Fruit fly (Drosophila melanogaster) whole organism, embryonic: ENCODE results near the gene CG2663.

ENCODE experiments used
- Awh ChIP-seq: fragments of 200-800 bp; sonication (Bioruptor generic); IDR thresholded peaks from 2 replicates; pipeline ENCODE4, ENCODE4 v1.3.6; 2022; ENCODE audit warnings: missing biosample characterization, missing genetic modification characterization
- BEAF-32 ChIP-seq: fragments of 200-800 bp; sonication (Bioruptor generic); optimal IDR thresholded peaks from 3 replicates; lab custom pipeline; 2017; ENCODE audit warnings: missing biosample characterization, missing genetic modification characterization, mild to moderate bottlenecking, moderate library complexity, missing genetic modification reagents
- CG10147 ChIP-seq: fragments of 200-800 bp; sonication (Bioruptor generic); optimal IDR thresholded peaks from 2 replicates; lab custom pipeline; 2019; ENCODE audit warnings: missing biosample characterization, mild to moderate bottlenecking, missing genetic modification characterization, moderate library complexity
- CG10366 ChIP-seq: fragments of 200-800 bp; sonication (Bioruptor generic); IDR thresholded peaks from 2 replicates; pipeline ENCODE4 v1.3.6; 2022; ENCODE audit warnings: missing biosample characterization, missing genetic modification characterization
- CG10565 ChIP-seq: fragments of 200-800 bp; sonication (Bioruptor generic); optimal IDR thresholded peaks from 3 replicates; lab custom pipeline; 2016; ENCODE audit warnings: missing biosample characterization, mild to moderate bottlenecking, missing genetic modification characterization
- CG12071 ChIP-seq: fragments of 200-800 bp; sonication (Bioruptor generic); optimal IDR thresholded peaks from 3 replicates; lab custom pipeline; 2018; ENCODE audit warnings: missing biosample characterization, mild to moderate bottlenecking, missing genetic modification characterization
- CG12769 ChIP-seq: fragments of 200-800 bp; sonication (Bioruptor generic); optimal IDR thresholded peaks from 2 replicates; lab custom pipeline; 2019; ENCODE audit warnings: missing biosample characterization, mild to moderate bottlenecking, missing genetic modification characterization, moderate library complexity
- CG13894 ChIP-seq: fragments of 200-800 bp; sonication (Bioruptor generic); optimal IDR thresholded peaks from 3 replicates; lab custom pipeline; 2018; ENCODE audit warnings: missing biosample characterization, mild to moderate bottlenecking, missing genetic modification characterization, moderate library complexity
- CG15514 ChIP-seq: fragments of 200-800 bp; sonication (Bioruptor generic); optimal IDR thresholded peaks from 3 replicates; lab custom pipeline; 2017; ENCODE audit warnings: missing biosample characterization, missing genetic modification characterization, mild to moderate bottlenecking, moderate library complexity, missing genetic modification reagents
- CG1647 ChIP-seq: fragments of 200-800 bp; sonication (Bioruptor generic); optimal IDR thresholded peaks from 3 replicates; lab custom pipeline; 2016; ENCODE audit warnings: missing biosample characterization, missing genetic modification characterization
- CG17568 ChIP-seq: fragments of 200-800 bp; sonication (Bioruptor generic); optimal IDR thresholded peaks from 2 replicates; lab custom pipeline; 2018; ENCODE audit warnings: missing biosample characterization, mild to moderate bottlenecking, missing genetic modification characterization, moderate library complexity
- CG18262 ChIP-seq: fragments of 200-800 bp; optimal IDR thresholded peaks from 3 replicates; lab custom pipeline; 2019; ENCODE audit warnings: missing biosample characterization, mild to moderate bottlenecking, missing genetic modification characterization, moderate library complexity
- CG2712 ChIP-seq: fragments of 200-800 bp; optimal IDR thresholded peaks from 3 replicates; lab custom pipeline; 2019; ENCODE audit warnings: missing biosample characterization, mild to moderate bottlenecking, missing genetic modification characterization, moderate library complexity
- CG32532 ChIP-seq: fragments of 200-800 bp; sonication (Bioruptor generic); IDR thresholded peaks from 2 replicates; pipeline ENCODE4 v1.3.6; 2022; ENCODE audit warnings: missing biosample characterization, missing genetic modification characterization
- CG32772 ChIP-seq: fragments of 200-800 bp; sonication (Bioruptor generic); IDR thresholded peaks from 2 replicates; pipeline ENCODE4 v1.3.6; 2022; ENCODE audit warnings: missing biosample characterization, missing genetic modification characterization
- CG34224 ChIP-seq: fragments of 200-800 bp; sonication (Bioruptor generic); IDR thresholded peaks from 3 replicates; pipeline ENCODE4 v1.3.6; 2022; ENCODE audit warnings: missing biosample characterization, missing genetic modification characterization; ENCODE audit not compliant: partially characterized antibody
- CG3726 ChIP-seq: fragments of 200-800 bp; sonication (Bioruptor generic); IDR thresholded peaks from 3 replicates; pipeline ENCODE4, ENCODE4 v1.3.6; 2022; ENCODE audit warnings: missing biosample characterization, missing genetic modification characterization
- CG3838 ChIP-seq: fragments of 200-800 bp; sonication (Bioruptor generic); optimal IDR thresholded peaks from 3 replicates; lab custom pipeline; 2016; ENCODE audit warnings: missing biosample characterization, missing genetic modification characterization
- CG6254 ChIP-seq: fragments of 200-800 bp; sonication (Bioruptor generic); optimal IDR thresholded peaks from 3 replicates; lab custom pipeline; 2017; ENCODE audit warnings: mild to moderate bottlenecking, missing biosample characterization, missing genetic modification reagents, missing genetic modification characterization
- CG7745 ChIP-seq: fragments of 200-800 bp; sonication (Bioruptor generic); optimal IDR thresholded peaks from 2 replicates; lab custom pipeline; 2018; ENCODE audit warnings: missing biosample characterization, mild to moderate bottlenecking, missing genetic modification characterization, moderate library complexity
- CG9609 ChIP-seq: fragments of 200-800 bp; sonication (Bioruptor generic); optimal IDR thresholded peaks from 3 replicates; lab custom pipeline; 2016; ENCODE audit warnings: missing biosample characterization, missing genetic modification characterization
- Camta ChIP-seq: fragments of 200-800 bp; sonication (Bioruptor generic); optimal IDR thresholded peaks from 2 replicates; lab custom pipeline; 2016; ENCODE audit warnings: missing biosample characterization, missing genetic modification characterization
- Dad ChIP-seq: fragments of 200-800 bp; sonication (Bioruptor generic); optimal IDR thresholded peaks from 3 replicates; lab custom pipeline; 2016; ENCODE audit warnings: missing biosample characterization, missing genetic modification characterization
- Ets97D ChIP-seq: fragments of 200-800 bp; sonication (Bioruptor generic); optimal IDR thresholded peaks from 3 replicates; lab custom pipeline; 2016; ENCODE audit warnings: missing biosample characterization, missing genetic modification characterization
- H15 ChIP-seq: fragments of 200-800 bp; sonication (Bioruptor generic); IDR thresholded peaks from 3 replicates; pipeline ENCODE4 v1.3.6; 2022; ENCODE audit warnings: missing biosample characterization, missing genetic modification characterization
- HmgD ChIP-seq: fragments of 200-800 bp; sonication (Bioruptor generic); optimal IDR thresholded peaks from 3 replicates; lab custom pipeline; 2016; ENCODE audit warnings: missing biosample characterization, missing genetic modification characterization
- Lhr ChIP-seq: fragments of 200-800 bp; sonication (Bioruptor generic); optimal IDR thresholded peaks from 3 replicates; lab custom pipeline; 2017; ENCODE audit warnings: mild to moderate bottlenecking, missing biosample characterization, missing genetic modification reagents, missing genetic modification characterization
- Lim3 ChIP-seq: fragments of 200-800 bp; sonication (Bioruptor generic); IDR thresholded peaks from 2 replicates; pipeline ENCODE4 v1.3.6; 2022; ENCODE audit warnings: missing biosample characterization, missing genetic modification characterization
- Lpt ChIP-seq: fragments of >200 bp; optimal IDR thresholded peaks from 2 replicates; lab custom pipeline; 2018; ENCODE audit warnings: missing biosample characterization, missing genetic modification characterization
- Myb ChIP-seq: fragments of 200-800 bp; sonication (Bioruptor generic); optimal IDR thresholded peaks from 2 replicates; lab custom pipeline; 2016; ENCODE audit warnings: missing biosample characterization, missing genetic modification characterization
- NfI ChIP-seq: fragments of 200-800 bp; sonication (Bioruptor generic); optimal IDR thresholded peaks from 3 replicates; lab custom pipeline; 2018; ENCODE audit warnings: missing biosample characterization, mild to moderate bottlenecking, missing genetic modification characterization, moderate library complexity
- Pdp1 ChIP-seq, 2 experiments: fragments of 200-800 bp; sonication (Bioruptor generic); optimal IDR thresholded peaks; 3 replicates each; lab custom pipeline; 2016; ENCODE audit warnings: missing biosample characterization in 2 of 2, missing genetic modification characterization in 2 of 2, mild to moderate bottlenecking in 1 of 2, moderate library complexity in 1 of 2
- Rfx ChIP-seq: fragments of 200-800 bp; sonication (Bioruptor generic); IDR thresholded peaks from 2 replicates; pipeline ENCODE4 v1.3.6; 2022; ENCODE audit warnings: missing biosample characterization, missing genetic modification characterization
- Sry-δ ChIP-seq: fragments of 200-800 bp; sonication (Bioruptor generic); optimal IDR thresholded peaks from 2 replicates; lab custom pipeline; 2016; ENCODE audit warnings: missing biosample characterization, missing genetic modification characterization
- Taf1 ChIP-seq: fragments of 200-800 bp; sonication (Bioruptor generic); IDR thresholded peaks from 2 replicates; pipeline ENCODE4 v1.3.6; 2022; ENCODE audit warnings: missing biosample characterization, missing genetic modification characterization
- Tbp ChIP-seq: fragments of >200 bp; optimal IDR thresholded peaks from 2 replicates; lab custom pipeline; 2018; ENCODE audit warnings: missing biosample characterization, missing genetic modification characterization
- ac ChIP-seq: fragments of 200-800 bp; sonication (Bioruptor generic); optimal IDR thresholded peaks from 3 replicates; lab custom pipeline; 2017; ENCODE audit warnings: missing biosample characterization, mild to moderate bottlenecking, missing genetic modification characterization
- bbx ChIP-seq: fragments of 200-800 bp; sonication (Bioruptor generic); IDR thresholded peaks from 2 replicates; pipeline ENCODE4 v1.3.6; 2022; ENCODE audit warnings: missing biosample characterization, missing genetic modification characterization; ENCODE audit not compliant: partially characterized antibody
- crol ChIP-seq: fragments of 200-800 bp; sonication (Bioruptor generic); IDR thresholded peaks from 2 replicates; pipeline ENCODE4 v1.3.6; 2022; ENCODE audit warnings: missing biosample characterization, missing genetic modification characterization
- dm ChIP-seq: fragments of 200-800 bp; sonication (Bioruptor generic); optimal IDR thresholded peaks from 3 replicates; lab custom pipeline; 2016; ENCODE audit warnings: missing biosample characterization, missing genetic modification characterization
- fd3F ChIP-seq: fragments of 200-800 bp; sonication (Bioruptor generic); optimal IDR thresholded peaks from 2 replicates; lab custom pipeline; 2018; ENCODE audit warnings: missing biosample characterization, mild to moderate bottlenecking, missing genetic modification characterization, moderate library complexity
- gfzf ChIP-seq: fragments of 200-800 bp; sonication (Bioruptor generic); optimal IDR thresholded peaks from 2 replicates; lab custom pipeline; 2016; ENCODE audit warnings: missing biosample characterization, mild to moderate bottlenecking, missing genetic modification characterization, moderate library complexity
- gt ChIP-seq: fragments of 200-800 bp; sonication (Bioruptor generic); IDR thresholded peaks from 2 replicates; pipeline ENCODE4 v1.3.6; 2022; ENCODE audit warnings: missing biosample characterization, missing genetic modification characterization
- lilli ChIP-seq: fragments of 200-800 bp; sonication (Bioruptor generic); optimal IDR thresholded peaks from 3 replicates; lab custom pipeline; 2016; ENCODE audit warnings: missing biosample characterization, missing genetic modification characterization
- nmo ChIP-seq: fragments of 200-800 bp; sonication (Bioruptor generic); optimal IDR thresholded peaks from 2 replicates; lab custom pipeline; 2018; ENCODE audit warnings: missing biosample characterization, mild to moderate bottlenecking, missing genetic modification characterization, moderate library complexity
- nom ChIP-seq: fragments of 200-800 bp; sonication (Bioruptor generic); optimal IDR thresholded peaks from 2 replicates; lab custom pipeline; 2017; ENCODE audit warnings: missing biosample characterization, missing genetic modification characterization, mild to moderate bottlenecking, moderate library complexity, missing genetic modification reagents
- p53 ChIP-seq: fragments of 200-800 bp; sonication (Bioruptor generic); optimal IDR thresholded peaks from 2 replicates; lab custom pipeline; 2016; ENCODE audit warnings: missing biosample characterization, missing genetic modification characterization
- pb ChIP-seq: fragments of 200-800 bp; sonication (Bioruptor generic); optimal IDR thresholded peaks from 3 replicates; lab custom pipeline; 2016; ENCODE audit warnings: missing biosample characterization, missing genetic modification characterization
- ranshi ChIP-seq: fragments of 200-800 bp; sonication (Bioruptor generic); IDR thresholded peaks from 2 replicates; pipeline ENCODE4 v1.3.6; 2022; ENCODE audit warnings: missing biosample characterization, missing genetic modification characterization
- sim ChIP-seq: fragments of 200-800 bp; sonication (Bioruptor generic); IDR thresholded peaks from 2 replicates; pipeline ENCODE4 v1.3.6; 2022; ENCODE audit warnings: missing biosample characterization, missing genetic modification characterization
- ssp ChIP-seq: fragments of 200-800 bp; sonication (Bioruptor generic); IDR thresholded peaks from 2 replicates; pipeline ENCODE4 v1.3.6; 2022; ENCODE audit warnings: missing biosample characterization, missing genetic modification characterization
- stc ChIP-seq: fragments of 200-800 bp; sonication (Bioruptor generic); IDR thresholded peaks from 2 replicates; pipeline ENCODE4 v1.3.6; 2022; ENCODE audit warnings: missing biosample characterization, missing genetic modification characterization

Gene CG2663

DNA sequence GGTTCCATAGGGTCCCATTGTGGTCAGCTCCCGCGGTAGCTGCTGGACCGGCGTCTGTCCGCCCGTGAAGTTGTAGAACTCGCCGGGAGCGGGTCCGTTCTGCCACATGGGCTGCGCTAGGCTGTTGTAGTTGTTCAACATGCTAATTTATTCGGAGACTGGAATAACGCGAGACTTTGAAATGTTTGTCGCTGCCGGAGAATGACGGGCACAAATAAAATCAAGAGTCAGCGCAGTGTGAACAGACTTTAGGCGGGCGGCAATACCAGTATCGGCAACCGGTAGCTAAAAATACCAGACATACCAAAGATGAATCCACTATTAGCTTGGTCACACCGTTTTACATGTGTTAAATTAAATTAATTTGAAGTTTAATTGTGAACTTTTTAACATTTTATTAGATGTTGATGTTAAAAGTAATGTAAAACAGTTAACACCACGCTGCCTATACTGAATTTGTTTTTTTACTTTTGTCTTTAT, 46.0 kb downstream of the CG2663 start, which contains the start of gene Prosbeta7 (continued):
- TF ChIP-seq CG6254 (GFP tag; lab: Kevin White, UChicago): no peak
- no peak for TF ChIP-seq HmgD (GFP tag; lab: Kevin White, UChicago)
- TF ChIP-seq nmo (GFP tag; lab: Kevin White, UChicago): no peak
- TF ChIP-seq Rfx: no peak
- TF ChIP-seq CG18262: no peak
- TF ChIP-seq CG12071 (GFP tag; lab: Kevin White, UChicago): no peak
- peak; percentile 5 for TF ChIP-seq Sry-δ
- peak; percentile 83 for TF ChIP-seq CG34224 (GFP tag; lab: Robert Waterston, UW)
- no peak for TF ChIP-seq CG32772 (GFP tag; lab: Robert Waterston, UW)
- no peak for TF ChIP-seq crol (GFP tag; lab: Robert Waterston, UW)
- peak; percentile 34 for TF ChIP-seq Myb (GFP tag; lab: Kevin White, UChicago)
- TF ChIP-seq Camta (GFP tag; lab: Kevin White, UChicago): no peak
- TF ChIP-seq CG13894 (tag; lab: Kevin White, UChicago): no peak
- TF ChIP-seq Ets97D: peak; percentile 34
- no peak for TF ChIP-seq CG10565 (GFP tag; lab: Kevin White, UChicago)
- TF ChIP-seq Awh (GFP tag; lab: Robert Waterston, UW): no peak
- no peak for TF ChIP-seq nom (GFP tag; lab: Kevin White, UChicago)
- TF ChIP-seq BEAF-32 (GFP tag; lab: Kevin White, UChicago): peak; percentile 52
- TF ChIP-seq Tbp (GFP tag; lab: Kevin White, UChicago): no peak
- no peak for TF ChIP-seq CG3726 (GFP tag; lab: Robert Waterston, UW)
- no peak for TF ChIP-seq CG10366
- TF ChIP-seq Taf1 (GFP tag; lab: Robert Waterston, UW): no peak
- no peak for TF ChIP-seq ac
- no peak for TF ChIP-seq lilli (GFP tag; lab: Kevin White, UChicago)
- peak; percentile 97 for TF ChIP-seq CG15514 (GFP tag; lab: Kevin White, UChicago)
- TF ChIP-seq CG12769 (tag; lab: Kevin White, UChicago): no peak
- TF ChIP-seq Lim3 (GFP tag; lab: Robert Waterston, UW): no peak
- TF ChIP-seq dm (GFP tag; lab: Kevin White, UChicago): peak; percentile 17
- peak; percentile 77 for TF ChIP-seq Lhr (GFP tag; lab: Kevin White, UChicago)
- TF ChIP-seq CG9609 (GFP tag; lab: Kevin White, UChicago): no peak
- TF ChIP-seq CG10147: no peak
- TF ChIP-seq Lpt: no peak
- TF ChIP-seq H15 (GFP tag; lab: Robert Waterston, UW): no peak
- no peak for TF ChIP-seq CG17568 (GFP tag; lab: Kevin White, UChicago)
- no peak for TF ChIP-seq p53 (GFP tag; lab: Kevin White, UChicago)
- TF ChIP-seq gt (GFP tag; lab: Robert Waterston, UW): no peak
- TF ChIP-seq CG7745: peak; percentile 12
- TF ChIP-seq CG2712 (tag; lab: Kevin White, UChicago): peak; percentile 26
- no peak for TF ChIP-seq NfI (GFP tag; lab: Kevin White, UChicago)
- TF ChIP-seq CG32532 (GFP tag; lab: Robert Waterston, UW): no peak
- TF ChIP-seq Dad (GFP tag; lab: Kevin White, UChicago): no peak
- TF ChIP-seq fd3F: no peak
- TF ChIP-seq ranshi (GFP tag; lab: Robert Waterston, UW): no peak
- TF ChIP-seq pb (GFP tag; lab: Kevin White, UChicago): no peak
- TF ChIP-seq bbx: peak; percentile 74
- no peak for TF ChIP-seq sim (GFP tag; lab: Robert Waterston, UW)
- TF ChIP-seq stc (GFP tag; lab: Robert Waterston, UW): no peak
- no peak for TF ChIP-seq Pdp1 (GFP tag; optimal IDR thresholded peaks at IDR 0.05; lab: Kevin White, UChicago)
- TF ChIP-seq ssp (GFP tag; lab: Robert Waterston, UW): no peak
- peak; percentile 92 for TF ChIP-seq gfzf
- TF ChIP-seq CG1647: no peak
- no peak for TF ChIP-seq CG3838 (GFP tag; lab: Kevin White, UChicago)
